Fruit fly (Drosophila melanogaster): Measurements from ENCODE around the gene Doc3.

- TF ChIP-seq pan (optimal IDR thresholded peaks at IDR 0.05) (no peak), Dll (optimal IDR thresholded peaks at IDR 0.05) (no peak)
These were observed 6.7 kb downstream of the Doc3 start for dm6 chr3L:9011485-9012389.

Measured in whole organism.